Worm (Caenorhabditis elegans) whole organism, L3 larva: ENCODE results near the gene ZC155.4.
A peak's percentile ranks its signal among the peaks of the same experiment; 100 is the strongest.

Experiments
- aly-2 ChIP-seq: fragments of 150-350 bp; optimal IDR thresholded peaks from 2 replicates; lab custom pipeline; 2014; ENCODE audit warnings: missing biosample characterization, missing genetic modification characterization
- ama-1 ChIP-seq: fragments of 150-350 bp; optimal IDR thresholded peaks from 2 replicates; lab custom pipeline; 2018
- ceh-28 ChIP-seq: fragments of 150-350 bp; optimal IDR thresholded peaks from 2 replicates; lab custom pipeline; 2014; ENCODE audit warnings: missing biosample characterization, missing genetic modification reagents, missing genetic modification characterization
- ceh-9 ChIP-seq: sonication (generic microtip); optimal IDR thresholded peaks from 2 replicates; lab custom pipeline; 2018; ENCODE audit warnings: missing biosample characterization, missing genetic modification characterization
- daf-12 ChIP-seq: fragments of 150-350 bp; optimal IDR thresholded peaks from 2 replicates; lab custom pipeline; 2014; ENCODE audit warnings: missing biosample characterization, missing genetic modification reagents, missing genetic modification characterization
- egl-27 ChIP-seq: sonication (generic microtip); optimal IDR thresholded peaks from 4 replicates; lab custom pipeline; 2017; ENCODE audit warnings: missing biosample characterization, missing genetic modification reagents, missing genetic modification characterization
- eor-1 ChIP-seq, 2 experiments: fragments of 150-350 bp; optimal IDR thresholded peaks; 2 replicates each; lab custom pipeline; 2014 to 2018; ENCODE audit warnings: missing biosample characterization in 2 of 2, missing genetic modification characterization in 2 of 2
- fkh-10 ChIP-seq: sonication (generic microtip); optimal IDR thresholded peaks from 2 replicates; lab custom pipeline; 2017; ENCODE audit warnings: missing biosample characterization, missing genetic modification reagents, missing genetic modification characterization
- mml-1 ChIP-seq: fragments of 150-350 bp; sonication (generic microtip); optimal IDR thresholded peaks from 3 replicates; lab custom pipeline; 2014; ENCODE audit warnings: missing biosample characterization, missing genetic modification characterization
- nhr-12 ChIP-seq: fragments of 150-350 bp; optimal IDR thresholded peaks from 2 replicates; lab custom pipeline; 2014; ENCODE audit warnings: missing biosample characterization, missing genetic modification characterization
- nhr-77 ChIP-seq: fragments of 150-350 bp; optimal IDR thresholded peaks from 2 replicates; lab custom pipeline; 2014; ENCODE audit warnings: missing biosample characterization, missing genetic modification characterization
- pha-4 ChIP-seq: fragments of 150-350 bp; optimal IDR thresholded peaks from 2 replicates; lab custom pipeline; 2014; ENCODE audit warnings: missing biosample characterization, missing genetic modification reagents, missing genetic modification characterization
- snpc-4 ChIP-seq: fragments of 150-350 bp; optimal IDR thresholded peaks from 2 replicates; lab custom pipeline; 2014; ENCODE audit warnings: missing biosample characterization, missing genetic modification characterization

DNA sequence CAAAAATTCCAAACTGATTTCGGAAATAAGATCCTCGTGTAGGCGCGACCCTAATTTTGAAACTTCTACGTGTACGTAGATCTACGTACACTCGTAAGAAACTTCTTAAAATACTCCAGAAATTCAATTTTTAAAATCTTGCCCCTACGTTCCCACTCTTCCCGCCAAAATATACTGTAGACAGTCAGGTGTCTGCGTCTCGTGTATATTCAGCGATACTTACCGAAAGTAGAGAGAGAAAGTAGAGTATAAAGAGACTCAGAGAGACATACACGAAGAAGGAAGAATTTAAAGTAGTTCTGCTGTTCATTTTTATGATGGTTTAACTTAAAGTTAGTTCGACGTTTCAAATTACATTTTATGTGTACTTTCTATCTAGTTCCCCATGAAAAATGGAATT, 22.0 kb downstream of the ZC155.4 start:
- TF ChIP-seq mml-1 (tag; lab: Kevin White, UChicago) (no peak), nhr-12 (tag; lab: Kevin White, UChicago) (no peak), snpc-4 (no peak), ceh-28 (tag; lab: Kevin White, UChicago) (no peak), nhr-77 (tag; lab: Kevin White, UChicago) (no peak), eor-1 (tag; optimal IDR thresholded peaks at IDR 0.05; lab: Kevin White, UChicago) (no peak), aly-2 (tag; lab: Kevin White, UChicago) (no peak), pha-4 (tag; lab: Kevin White, UChicago) (peak; percentile 3), egl-27 (tag; lab: Kevin White, UChicago) (no peak), daf-12 (tag; lab: Kevin White, UChicago) (no peak), fkh-10 (GFP tag; lab: Kevin White, UChicago) (no peak), ceh-9 (no peak), ama-1 (lab: Kevin White, UChicago) (no peak)
